Fruit fly (Drosophila melanogaster) whole organism, wandering third instar larva: ENCODE data around the gene CG42747.

ENCODE experiments used
- Jra ChIP-seq: sonication (Bioruptor generic); optimal IDR thresholded peaks from 2 replicates; lab custom pipeline; 2016; ENCODE audit warnings: missing biosample characterization, missing genetic modification characterization
- Mio ChIP-seq: sonication (Bioruptor generic); optimal IDR thresholded peaks from 2 replicates; lab custom pipeline; 2016; ENCODE audit warnings: missing biosample characterization, missing genetic modification characterization
- N ChIP-seq: fragments of >200 bp; optimal IDR thresholded peaks from 2 replicates; lab custom pipeline; 2018; ENCODE audit warnings: missing biosample characterization, missing external identifiers, missing genetic modification characterization
- OdsH ChIP-seq: fragments of 200-800 bp; sonication (Bioruptor generic); optimal IDR thresholded peaks from 2 replicates; lab custom pipeline; 2016; ENCODE audit warnings: missing biosample characterization, mild to moderate bottlenecking, missing genetic modification characterization
- Sp1 ChIP-seq: fragments of 200-800 bp; sonication (Bioruptor generic); optimal IDR thresholded peaks from 3 replicates; lab custom pipeline; 2019; ENCODE audit warnings: missing biosample characterization, mild to moderate bottlenecking, missing genetic modification characterization, moderate library complexity
- br ChIP-seq: fragments of 200-800 bp; sonication (Bioruptor generic); optimal IDR thresholded peaks from 2 replicates; lab custom pipeline; 2016; ENCODE audit warnings: missing biosample characterization, missing genetic modification characterization
- dl ChIP-seq, 2 experiments: fragments of 175-275, 200-275 bp in 1 of 2; fragments of 200-275 bp in 1 of 2; sonication (Bioruptor generic); optimal IDR thresholded peaks; lab custom pipeline; 2018; ENCODE audit warnings: mild to moderate bottlenecking in 2 of 2, missing biosample characterization in 2 of 2, missing genetic modification characterization in 2 of 2, moderate library complexity in 2 of 2; ENCODE audit not compliant: partially characterized antibody in 2 of 2, insufficient read depth in 1 of 2
- ey ChIP-seq: fragments of 200-800 bp; sonication (Bioruptor generic); optimal IDR thresholded peaks from 2 replicates; lab custom pipeline; 2016; ENCODE audit warnings: missing biosample characterization, missing genetic modification characterization
- fru ChIP-seq: fragments of 200-800 bp; sonication (Bioruptor generic); optimal IDR thresholded peaks from 3 replicates; lab custom pipeline; 2016; ENCODE audit warnings: missing biosample characterization, mild to moderate bottlenecking, missing genetic modification characterization
- h ChIP-seq: fragments of 200-800 bp; sonication (Bioruptor generic); optimal IDR thresholded peaks from 3 replicates; lab custom pipeline; 2016; ENCODE audit warnings: missing biosample characterization, mild to moderate bottlenecking, missing genetic modification characterization
- jim ChIP-seq: fragments of 175-275, 200-325 bp; sonication (Bioruptor generic); optimal IDR thresholded peaks from 2 replicates; lab custom pipeline; 2016; ENCODE audit warnings: missing biosample characterization, mild to moderate bottlenecking, missing genetic modification characterization
- pan ChIP-seq: fragments of >200 bp; optimal IDR thresholded peaks from 2 replicates; lab custom pipeline; 2017
- sv ChIP-seq: fragments of 200-800 bp; sonication (Bioruptor generic); optimal IDR thresholded peaks from 3 replicates; lab custom pipeline; 2016; ENCODE audit warnings: missing biosample characterization, missing genetic modification characterization

DNA sequence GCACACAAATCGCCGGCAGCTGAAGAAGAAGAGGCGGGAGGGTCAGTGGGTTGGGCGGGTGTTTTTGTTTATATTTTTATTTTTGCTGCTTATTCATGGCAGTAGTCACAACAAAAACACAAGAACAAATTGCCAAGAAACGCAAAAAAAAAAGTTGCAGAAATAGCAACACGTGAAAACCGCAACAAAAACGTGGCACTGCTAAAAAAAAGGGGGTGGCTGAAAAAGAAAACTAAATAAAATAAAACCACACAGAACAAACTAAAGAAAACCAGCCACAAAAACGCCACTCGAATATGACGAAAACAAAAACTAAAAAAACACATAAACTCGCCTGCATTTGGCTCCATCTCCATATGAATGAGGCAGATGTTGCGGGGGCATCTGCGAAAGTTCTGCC lies 4.5 kb downstream of the CG42747 start:
- TF ChIP-seq fru (GFP tag; lab: Kevin White, UChicago) (no peak), br (no peak), N (GFP tag; lab: Kevin White, UChicago) (no peak), h (no peak), sv (no peak), OdsH (no peak), jim (GFP tag; lab: Kevin White, UChicago) (no peak), dl (GFP tag; optimal IDR thresholded peaks at IDR 0.05; lab: Kevin White, UChicago; ENCODE audit: insufficient read depth in 1 of 2, partially characterized antibody in 2 of 2) (no peak), Jra (GFP tag; lab: Kevin White, UChicago) (no peak), Mio (GFP tag; lab: Kevin White, UChicago) (no peak), pan (lab: Kevin White, UChicago) (no peak), ey (no peak), Sp1 (GFP tag; lab: Kevin White, UChicago) (no peak)
